Worm (Caenorhabditis elegans) whole organism, mixed stage, embryonic: ENCODE measurements around the gene F22H10.1.

ENCODE experiments used
- blmp-1 ChIP-seq: fragments of 150-350 bp; optimal IDR thresholded peaks from 2 replicates; lab custom pipeline; 2014; ENCODE audit warnings: missing biosample characterization, missing genetic modification characterization
- ceh-83 ChIP-seq: fragments of 200-800 bp; sonication (Bioruptor generic); optimal IDR thresholded peaks from 2 replicates; lab custom pipeline; 2018; ENCODE audit warnings: mild to moderate bottlenecking, missing genetic modification characterization, missing compliant biosample characterization
- ces-1 ChIP-seq: fragments of 150-350 bp; optimal IDR thresholded peaks from 2 replicates; lab custom pipeline; 2014; ENCODE audit warnings: missing biosample characterization, missing genetic modification reagents, missing genetic modification characterization
- cnd-1 ChIP-seq: fragments of 200-800 bp; sonication (Bioruptor generic); optimal IDR thresholded peaks from 2 replicates; lab custom pipeline; 2018; ENCODE audit warnings: mild to moderate bottlenecking, missing genetic modification characterization, missing compliant biosample characterization
- drap-1 ChIP-seq: fragments of 200-800 bp; sonication (Bioruptor generic); optimal IDR thresholded peaks from 3 replicates; lab custom pipeline; 2018; ENCODE audit warnings: mild to moderate bottlenecking, missing genetic modification characterization, missing compliant biosample characterization
- lin-32 ChIP-seq: fragments of 200-800 bp; sonication (Bioruptor generic); optimal IDR thresholded peaks from 2 replicates; lab custom pipeline; 2018; ENCODE audit warnings: mild to moderate bottlenecking, missing genetic modification characterization, missing compliant biosample characterization
- mls-2 ChIP-seq: sonication (generic microtip); optimal IDR thresholded peaks from 2 replicates; lab custom pipeline; 2016; ENCODE audit warnings: mild to moderate bottlenecking, missing genetic modification characterization, moderate library complexity, missing compliant biosample characterization
- nhr-12 ChIP-seq: fragments of 150-350 bp; optimal IDR thresholded peaks from 2 replicates; lab custom pipeline; 2014; ENCODE audit warnings: missing biosample characterization, missing genetic modification characterization
- nhr-2 ChIP-seq: fragments of 150-350 bp; optimal IDR thresholded peaks from 2 replicates; lab custom pipeline; 2014; ENCODE audit warnings: missing biosample characterization, missing genetic modification characterization
- nhr-28 ChIP-seq: fragments of 150-350 bp; optimal IDR thresholded peaks from 2 replicates; lab custom pipeline; 2014; ENCODE audit warnings: missing biosample characterization, missing genetic modification characterization
- sptf-1 ChIP-seq: sonication (generic microtip); optimal IDR thresholded peaks from 2 replicates; lab custom pipeline; 2017; ENCODE audit warnings: mild to moderate bottlenecking, missing genetic modification characterization, moderate library complexity, missing compliant biosample characterization
- tbx-8 ChIP-seq: fragments of 200-800 bp; sonication (Bioruptor generic); optimal IDR thresholded peaks from 2 replicates; lab custom pipeline; 2018; ENCODE audit warnings: mild to moderate bottlenecking, missing genetic modification characterization, moderate library complexity, missing compliant biosample characterization
- unc-39 ChIP-seq: fragments of 150-350 bp; optimal IDR thresholded peaks from 2 replicates; lab custom pipeline; 2014; ENCODE audit warnings: missing biosample characterization, missing genetic modification characterization
- unc-62 ChIP-seq: fragments of 150-350 bp; optimal IDR thresholded peaks from 2 replicates; lab custom pipeline; 2014; ENCODE audit warnings: missing biosample characterization, missing genetic modification reagents, missing genetic modification characterization
- zip-8 ChIP-seq: fragments of 150-350 bp; optimal IDR thresholded peaks from 2 replicates; lab custom pipeline; 2014; ENCODE audit warnings: missing biosample characterization, missing genetic modification characterization

F22H10.1 gene

DNA sequence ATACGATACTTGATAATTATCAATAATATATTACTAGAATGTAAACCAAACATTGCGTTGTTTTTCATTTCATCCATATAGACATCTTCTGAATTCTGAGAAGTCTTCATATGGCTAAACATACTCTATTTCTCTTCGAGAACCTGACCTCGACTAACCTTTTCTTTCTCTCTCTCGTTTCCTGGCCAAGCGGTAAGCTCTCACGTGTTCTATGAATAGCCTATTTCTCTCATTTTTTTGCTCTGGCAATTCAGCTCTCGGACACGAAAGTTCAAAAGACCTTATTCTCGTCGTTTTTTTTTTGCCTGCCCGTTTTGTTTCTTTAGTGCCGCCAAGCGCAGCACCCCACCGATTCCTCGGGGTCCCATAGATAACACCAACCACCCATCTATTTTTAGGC, 35.2 kb downstream of the F22H10.1 start:
- TF ChIP-seq mls-2 (tag; lab: Kevin White, UChicago) = no peak
- no peak for TF ChIP-seq tbx-8
- TF ChIP-seq unc-39 = no peak
- TF ChIP-seq ces-1 (GFP tag; lab: Kevin White, UChicago) = no peak
- TF ChIP-seq drap-1 = no peak
- no peak for TF ChIP-seq nhr-28 (tag; lab: Kevin White, UChicago)
- no peak for TF ChIP-seq blmp-1

DNA sequence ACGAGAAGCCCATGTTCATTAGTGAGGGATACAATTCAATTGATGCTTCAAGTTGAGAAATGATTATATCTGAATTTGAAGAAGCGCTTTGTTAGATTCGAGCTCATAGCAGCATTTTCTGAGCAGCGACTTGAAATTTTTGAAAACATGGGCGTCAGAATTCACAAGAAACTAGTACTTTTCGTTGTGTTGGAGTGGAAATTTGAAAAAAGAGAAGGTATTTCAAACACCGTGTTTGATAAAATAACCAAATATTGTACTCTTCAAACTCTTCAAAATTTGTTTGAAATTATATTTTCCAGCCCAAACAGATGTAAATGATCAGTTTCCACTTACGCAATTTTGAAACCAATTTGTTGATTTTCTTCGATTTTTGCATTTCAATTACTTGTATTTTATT, 42.7 kb downstream of the F22H10.1 start, which contains the start of gene C10E2.2:
Gene C10E2.2 (plus strand): TSS at position 301 of the 400 bp plus-strand sequence.
- TF ChIP-seq sptf-1 (tag; lab: Kevin White, UChicago) (no peak), ceh-83 (no peak), mls-2 (tag; lab: Kevin White, UChicago) (no peak), cnd-1 (no peak), zip-8 (tag; lab: Kevin White, UChicago) (no peak), lin-32 (GFP tag; lab: Kevin White, UChicago) (no peak)

- TF ChIP-seq unc-39 = no peak
- TF ChIP-seq cnd-1 = no peak
- no peak for TF ChIP-seq ceh-83
- TF ChIP-seq unc-62 = no peak
- TF ChIP-seq nhr-2 (tag; lab: Kevin White, UChicago) = no peak
- TF ChIP-seq nhr-12 = no peak
- no peak for TF ChIP-seq sptf-1 (tag; lab: Kevin White, UChicago)
Measured at ce11 chrX:16752196-16752595, 50.0 kb downstream of the F22H10.1 start.
